Fruit fly (Drosophila melanogaster) S2 (cell line): ENCODE measurements around the gene Acyp.

ENCODE experiments used
- CG8478 ChIP-seq: fragments of >200 bp; optimal IDR thresholded peaks from 2 replicates; lab custom pipeline; 2018
- CTCF ChIP-seq, 2 experiments: fragments of >200 bp; optimal IDR thresholded peaks; 2 replicates each; lab custom pipeline; 2018

DNA sequence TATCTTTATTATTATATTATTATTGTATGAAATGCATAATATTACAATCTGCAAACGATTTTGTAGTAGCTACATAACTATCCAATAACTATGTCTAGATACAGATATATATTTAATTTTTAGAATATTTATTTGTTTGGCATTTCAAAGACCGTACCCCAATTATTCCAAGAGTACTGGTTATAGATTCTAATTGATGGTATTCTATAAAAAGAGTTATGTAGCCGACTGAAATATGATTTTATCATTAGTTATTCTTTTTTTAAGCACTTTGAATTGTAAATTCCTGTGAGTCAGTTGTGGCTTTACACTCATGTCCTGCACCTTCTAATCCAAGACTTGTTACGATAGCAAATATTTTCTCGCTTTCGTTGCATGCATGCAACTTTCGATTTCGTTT is 13.8 kb downstream of the Acyp start:
- TF ChIP-seq CG8478 (lab: Kevin White, UChicago) (no peak), CTCF (optimal IDR thresholded peaks at IDR 0.05; lab: Kevin White, UChicago) (no peak)
